Fruit fly (Drosophila melanogaster): Measurements from ENCODE around the gene CG11584.

The CG11584 gene

DNA sequence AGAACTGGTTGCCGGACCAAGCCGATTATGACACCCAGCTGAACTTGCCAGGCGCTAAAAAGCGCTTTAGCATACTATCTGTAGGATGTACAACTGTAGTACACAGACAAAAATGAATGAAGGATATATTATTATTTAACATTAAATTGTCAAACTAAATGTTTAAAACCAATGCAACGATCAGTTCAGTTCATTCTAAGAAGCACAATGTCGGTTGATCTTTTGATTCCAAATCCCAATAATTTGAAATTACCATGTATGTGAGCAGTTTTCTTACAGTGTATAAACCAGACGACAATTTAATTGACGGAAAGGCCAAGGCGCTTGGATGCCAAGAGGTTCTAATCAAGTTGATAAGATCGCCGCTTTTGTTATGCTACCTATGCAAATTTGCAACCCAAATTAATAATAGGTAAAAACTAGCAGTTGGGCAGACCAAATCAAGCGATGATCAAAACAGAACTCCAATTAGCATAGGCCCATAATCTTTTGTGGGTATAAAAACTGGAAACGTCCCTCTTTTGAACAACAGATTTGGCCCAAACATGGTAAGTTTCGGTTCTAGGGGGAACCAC is 11.7 kb upstream of the CG11584 start, which contains the start of gene CG12480 (continued):
- peak; percentile 58; the same call in 1 of the 2 replicates for TF ChIP-seq CG14014 (GFP tag; IDR thresholded peaks at IDR 0.05)
- TF ChIP-seq Hand (GFP tag; optimal IDR thresholded peaks at IDR 0.05) = no peak
- no peak for TF ChIP-seq nerfin-2 (GFP tag; IDR thresholded peaks at IDR 0.05; ENCODE audit: partially characterized antibody)
- no peak for TF ChIP-seq jing (GFP tag; optimal IDR thresholded peaks at IDR 0.05)
- peak; percentile 64 for TF ChIP-seq Dip3 (GFP tag; optimal IDR thresholded peaks at IDR 0.05)
- TF ChIP-seq Hr51 (GFP tag; optimal IDR thresholded peaks at IDR 0.05) = peak; percentile 10 to 26
- TF ChIP-seq grn (GFP tag; optimal IDR thresholded peaks at IDR 0.05) = no peak
- peak; percentile 55 for TF ChIP-seq Dek (tag; optimal IDR thresholded peaks at IDR 0.05)
- no peak for TF ChIP-seq onecut (GFP tag; IDR thresholded peaks at IDR 0.05)
- no peak for TF ChIP-seq CG8089 (GFP tag; optimal IDR thresholded peaks at IDR 0.05)
- no peak for TF ChIP-seq mld (GFP tag; IDR thresholded peaks at IDR 0.05; ENCODE audit: partially characterized antibody)
- no peak for TF ChIP-seq zen2 (GFP tag; IDR thresholded peaks at IDR 0.05; ENCODE audit: partially characterized antibody)
- TF ChIP-seq Blimp-1 (GFP tag; optimal IDR thresholded peaks at IDR 0.05) = no peak
- no peak for TF ChIP-seq Nf-YB (GFP tag; optimal IDR thresholded peaks at IDR 0.05)
- TF ChIP-seq CG15073 (GFP tag; optimal IDR thresholded peaks at IDR 0.05) = no peak
- TF ChIP-seq lov (optimal IDR thresholded peaks at IDR 0.05) = no peak
- TF ChIP-seq lov (GFP tag; IDR thresholded peaks at IDR 0.05) = no peak
- TF ChIP-seq oc (tag; optimal IDR thresholded peaks at IDR 0.05) = no peak
- TF ChIP-seq Gug (GFP tag; IDR thresholded peaks at IDR 0.05) = no peak
- TF ChIP-seq al (GFP tag; IDR thresholded peaks at IDR 0.05) = peak; percentile 82
- peak; percentile 53 for TF ChIP-seq HLH54F (GFP tag; optimal IDR thresholded peaks at IDR 0.05)
- TF ChIP-seq Sin3A (optimal IDR thresholded peaks at IDR 0.05) = no peak
- TF ChIP-seq Kr (GFP tag; optimal IDR thresholded peaks at IDR 0.05) = no peak
- TF ChIP-seq GATAe (GFP tag; conservative IDR thresholded peaks at IDR 0.05) = no peak
- TF ChIP-seq Lpt (GFP tag; optimal IDR thresholded peaks at IDR 0.05) = no peak
- TF ChIP-seq CG12104 (GFP tag; optimal IDR thresholded peaks at IDR 0.05) = no peak
- TF ChIP-seq CG3838 (GFP tag; optimal IDR thresholded peaks at IDR 0.05) = no peak
- TF ChIP-seq CG6854 (GFP tag; optimal IDR thresholded peaks at IDR 0.05) = peak; percentile 38
- TF ChIP-seq CG7839 (tag; optimal IDR thresholded peaks at IDR 0.05) = peak; percentile 68
- TF ChIP-seq wdn (GFP tag; IDR thresholded peaks at IDR 0.05) = 0 out of 2 replicates have a peak, but pooled peaks have one; percentile 28
- TF ChIP-seq dmrt99B (tag; optimal IDR thresholded peaks at IDR 0.05) = no peak
- TF ChIP-seq Bteb2 (GFP tag; optimal IDR thresholded peaks at IDR 0.05) = peak; percentile 49
- no peak for TF ChIP-seq Antp (GFP tag; optimal IDR thresholded peaks at IDR 0.05)
- TF ChIP-seq Dad (GFP tag; optimal IDR thresholded peaks at IDR 0.05) = no peak
- TF ChIP-seq NK7.1 (GFP tag; optimal IDR thresholded peaks at IDR 0.05) = no peak
- TF ChIP-seq CG9437 (GFP tag; optimal IDR thresholded peaks at IDR 0.05) = no peak
- TF ChIP-seq BEAF-32 (GFP tag; optimal IDR thresholded peaks at IDR 0.05) = no peak
- no peak for TF ChIP-seq CG7357 (GFP tag; IDR thresholded peaks at IDR 0.05)
- no peak for TF ChIP-seq trh (GFP tag; optimal IDR thresholded peaks at IDR 0.05)
- no peak for TF ChIP-seq run (tag; optimal IDR thresholded peaks at IDR 0.05)
- no peak for TF ChIP-seq nom (GFP tag; optimal IDR thresholded peaks at IDR 0.05)
- no peak for TF ChIP-seq stwl (tag; optimal IDR thresholded peaks at IDR 0.05)
- TF ChIP-seq CG12659 (GFP tag; optimal IDR thresholded peaks at IDR 0.05) = peak; percentile 16
- TF ChIP-seq CG6765 (GFP tag; optimal IDR thresholded peaks at IDR 0.05) = peak; percentile 43
- TF ChIP-seq CG32772 (GFP tag; IDR thresholded peaks at IDR 0.05) = peak; percentile 13; the same call in 1 of the 2 replicates
- TF ChIP-seq dan (GFP tag; IDR thresholded peaks at IDR 0.05) = no peak
- TF ChIP-seq CG8924 (tag; optimal IDR thresholded peaks at IDR 0.05) = peak; percentile 40
- TF ChIP-seq Taf1 (GFP tag; IDR thresholded peaks at IDR 0.05) = peak; percentile 75
- TF ChIP-seq fd3F (GFP tag; optimal IDR thresholded peaks at IDR 0.05) = peak; percentile 49
- peak; percentile 26 for TF ChIP-seq CG10274 (GFP tag; optimal IDR thresholded peaks at IDR 0.05)
- peak; percentile 87 for TF ChIP-seq gro (GFP tag; optimal IDR thresholded peaks at IDR 0.05)
